Worm (Caenorhabditis elegans) whole organism, midembryonic: ENCODE measurements around the gene cpl-1.

Experiments used
- T22C8.4 ChIP-seq: fragments of 200-800 bp; sonication (Bioruptor generic); IDR thresholded peaks from 2 replicates; pipeline ENCODE4 v1.3.6; 2022; ENCODE audit warnings: missing genetic modification characterization, missing compliant biosample characterization
- med-1 ChIP-seq: sonication (generic microtip); optimal IDR thresholded peaks from 2 replicates; lab custom pipeline; 2017; ENCODE audit warnings: missing genetic modification characterization, mild to moderate bottlenecking, missing compliant biosample characterization, antibody characterized with exemption, missing genetic modification reagents; ENCODE audit not compliant: insufficient read depth
- ref-1 ChIP-seq: fragments of 200-800 bp; sonication (Bioruptor generic); conservative IDR thresholded peaks from 2 replicates; pipeline ENCODE4 v1.3.6; 2022; ENCODE audit warnings: missing genetic modification reagents, missing genetic modification characterization, missing compliant biosample characterization

DNA sequence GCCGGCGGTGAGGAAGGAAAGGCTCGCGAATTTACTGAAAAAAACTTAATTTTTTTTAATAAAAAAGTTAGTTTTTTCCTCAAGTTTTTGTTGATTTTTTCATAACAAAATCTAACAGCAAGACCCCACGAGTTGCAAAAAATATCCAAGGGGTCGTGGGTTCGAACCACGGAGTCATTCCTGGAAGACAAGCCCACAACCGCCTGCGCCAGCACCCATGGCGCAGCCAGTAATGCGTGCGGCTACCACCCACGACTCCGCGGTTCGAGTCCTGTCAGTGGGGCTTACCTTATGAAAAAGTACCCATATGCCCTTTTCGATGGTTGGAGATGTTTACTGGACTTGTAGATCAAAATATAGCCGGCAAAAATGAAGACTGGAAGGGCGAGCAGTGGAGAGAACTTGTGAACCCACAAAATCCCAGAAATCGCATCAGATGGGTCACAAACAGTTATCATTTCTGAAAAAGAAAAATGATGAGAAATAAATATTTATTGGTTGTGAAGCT is 27.7 kb upstream of the cpl-1 start, which contains the start of gene Y70C5A.2:
- TF ChIP-seq ref-1 (GFP tag; lab: Robert Waterston, UW) (no peak), T22C8.4 (GFP tag; lab: Robert Waterston, UW) (no peak), med-1 (no peak)
